Worm (Caenorhabditis elegans) whole organism, midembryonic: ENCODE data around the gene mpst-1.

Experiments
- T22C8.4 ChIP-seq: fragments of 200-800 bp; sonication (Bioruptor generic); IDR thresholded peaks from 2 replicates; pipeline ENCODE4 v1.3.6; 2022; ENCODE audit warnings: missing genetic modification characterization, missing compliant biosample characterization
- cog-1 ChIP-seq: sonication (generic microtip); optimal IDR thresholded peaks from 2 replicates; lab custom pipeline; 2016; ENCODE audit warnings: missing genetic modification characterization, missing compliant biosample characterization
- flt-1 ChIP-seq: fragments of 200-800 bp; sonication (Bioruptor generic); IDR thresholded peaks from 2 replicates; pipeline ENCODE4 v1.3.6; 2022; ENCODE audit warnings: missing genetic modification characterization, missing compliant biosample characterization
- klf-2 ChIP-seq: fragments of 200-800 bp; sonication (Bioruptor generic); conservative IDR thresholded peaks from 2 replicates; pipeline ENCODE4 v1.3.6; 2022; ENCODE audit warnings: missing genetic modification reagents, missing genetic modification characterization, missing compliant biosample characterization
- med-1 ChIP-seq: sonication (generic microtip); optimal IDR thresholded peaks from 2 replicates; lab custom pipeline; 2017; ENCODE audit warnings: missing genetic modification characterization, mild to moderate bottlenecking, missing compliant biosample characterization, antibody characterized with exemption, missing genetic modification reagents; ENCODE audit not compliant: insufficient read depth
- ref-1 ChIP-seq: fragments of 200-800 bp; sonication (Bioruptor generic); conservative IDR thresholded peaks from 2 replicates; pipeline ENCODE4 v1.3.6; 2022; ENCODE audit warnings: missing genetic modification reagents, missing genetic modification characterization, missing compliant biosample characterization
- tab-1 ChIP-seq: fragments of 200-800 bp; sonication (Bioruptor generic); IDR thresholded peaks from 2 replicates; pipeline ENCODE4 v1.3.6; 2022; ENCODE audit warnings: missing genetic modification characterization, missing compliant biosample characterization
- ztf-23 ChIP-seq: fragments of 200-800 bp; sonication (Bioruptor generic); IDR thresholded peaks from 2 replicates; pipeline ENCODE4 v1.3.6; 2022; ENCODE audit warnings: missing genetic modification reagents, missing genetic modification characterization, missing compliant biosample characterization
- ztf-29 ChIP-seq: fragments of 200-800 bp; sonication (Bioruptor generic); IDR thresholded peaks from 2 replicates; pipeline ENCODE4 v1.3.6; 2022; ENCODE audit warnings: missing genetic modification reagents, missing genetic modification characterization, missing compliant biosample characterization

DNA sequence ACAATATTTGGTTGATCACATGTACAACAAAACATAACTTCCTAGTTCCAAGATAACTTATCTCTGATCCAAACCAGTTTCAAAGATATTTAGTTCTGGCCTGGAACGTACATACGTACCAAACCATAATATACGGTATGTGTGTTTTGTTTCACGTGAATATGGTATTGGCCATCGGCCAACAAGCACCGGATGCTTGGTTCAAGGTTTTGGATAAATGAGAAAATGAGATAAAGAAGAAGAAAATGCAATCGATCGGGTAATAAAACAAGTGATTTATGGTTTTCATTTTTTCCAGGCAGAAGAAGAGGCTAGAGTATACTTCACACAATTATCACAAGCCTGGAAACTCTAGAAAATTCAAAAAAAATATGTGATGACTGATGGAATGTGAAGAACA lies 31.5 kb downstream of the mpst-1 start:
- TF ChIP-seq ztf-29 (no peak), ztf-23 (no peak), med-1 (GFP tag; lab: Kevin White, UChicago) (no peak), flt-1 (GFP tag; lab: Robert Waterston, UW) (no peak), ref-1 (GFP tag; lab: Robert Waterston, UW) (no peak), cog-1 (tag; lab: Kevin White, UChicago) (no peak), tab-1 (GFP tag; lab: Robert Waterston, UW) (no peak), T22C8.4 (GFP tag; lab: Robert Waterston, UW) (no peak), klf-2 (no peak)
